Fruit fly (Drosophila melanogaster): ENCODE results near the gene IP3K2.

Gene IP3K2

dm6 chrX:13329572-13330046 is 26.2 kb downstream of the IP3K2 start, which contains the start of gene Prx2 (continued):
- TF ChIP-seq tap (tag; optimal IDR thresholded peaks at IDR 0.05) = no peak
- TF ChIP-seq tup (GFP tag; optimal IDR thresholded peaks at IDR 0.05) = no peak
- peak; percentile 46 for TF ChIP-seq phol (tag; optimal IDR thresholded peaks at IDR 0.05)
- TF ChIP-seq HLHmδ (GFP tag; optimal IDR thresholded peaks at IDR 0.05) = no peak
- no peak for TF ChIP-seq br (optimal IDR thresholded peaks at IDR 0.05)
- no peak for TF ChIP-seq psq (GFP tag; optimal IDR thresholded peaks at IDR 0.05)
- 0 out of 2 replicates have a peak, but pooled peaks have one; percentile 20 for TF ChIP-seq ranshi (GFP tag; IDR thresholded peaks at IDR 0.05)
- TF ChIP-seq CG15269 (tag; optimal IDR thresholded peaks at IDR 0.05) = no peak
- TF ChIP-seq bowl (GFP tag; IDR thresholded peaks at IDR 0.05) = no peak
- TF ChIP-seq Antp (GFP tag; optimal IDR thresholded peaks at IDR 0.05) = no peak
- TF ChIP-seq CG1647 (GFP tag; optimal IDR thresholded peaks at IDR 0.05) = no peak
- TF ChIP-seq CG17385 (GFP tag; optimal IDR thresholded peaks at IDR 0.05) = peak; percentile 25
- no peak for TF ChIP-seq CG11398 (GFP tag; optimal IDR thresholded peaks at IDR 0.05)
- TF ChIP-seq NFAT (GFP tag; IDR thresholded peaks at IDR 0.05) = peak; percentile 63; the same call in 1 of the 2 replicates
- peak; percentile 21 for TF ChIP-seq exex (tag; optimal IDR thresholded peaks at IDR 0.05)
- no peak for TF ChIP-seq tin (GFP tag; optimal IDR thresholded peaks at IDR 0.05)
- TF ChIP-seq pfk (GFP tag; optimal IDR thresholded peaks at IDR 0.05) = peak; percentile 28
- TF ChIP-seq Abd-B (GFP tag; optimal IDR thresholded peaks at IDR 0.05) = peak; percentile 8
- no peak for TF ChIP-seq CG11696 (GFP tag; IDR thresholded peaks at IDR 0.05)
- no peak for TF ChIP-seq ken (GFP tag; IDR thresholded peaks at IDR 0.05)
- peak; percentile 18 for TF ChIP-seq luna (GFP tag; optimal IDR thresholded peaks at IDR 0.05)
- TF ChIP-seq ab (GFP tag; optimal IDR thresholded peaks at IDR 0.05) = no peak
- TF ChIP-seq MESR4 (GFP tag; optimal IDR thresholded peaks at IDR 0.05) = peak; percentile 12
- peak; percentile 74 for TF ChIP-seq Dbx (GFP tag; IDR thresholded peaks at IDR 0.05)
- TF ChIP-seq Blimp-1 (GFP tag; optimal IDR thresholded peaks at IDR 0.05) = no peak
- no peak for TF ChIP-seq zen (tag; optimal IDR thresholded peaks at IDR 0.05)
- peak; percentile 80 for TF ChIP-seq BEAF-32 (GFP tag; optimal IDR thresholded peaks at IDR 0.05)
- TF ChIP-seq CG2116 (GFP tag; optimal IDR thresholded peaks at IDR 0.05) = peak; percentile 41
- no peak for TF ChIP-seq YL-1 (GFP tag; optimal IDR thresholded peaks at IDR 0.05)
- peak; percentile 20 for TF ChIP-seq CG14710 (tag; optimal IDR thresholded peaks at IDR 0.05)
- peak; percentile 72 for TF ChIP-seq Ets97D (GFP tag; optimal IDR thresholded peaks at IDR 0.05)
- no peak for TF ChIP-seq CG12236 (GFP tag; optimal IDR thresholded peaks at IDR 0.05)
- TF ChIP-seq Aef1 (GFP tag; IDR thresholded peaks at IDR 0.05) = no peak
- TF ChIP-seq CG17912 (GFP tag; optimal IDR thresholded peaks at IDR 0.05) = no peak
- peak; percentile 76 for TF ChIP-seq bbx (GFP tag; IDR thresholded peaks at IDR 0.05; ENCODE audit: partially characterized antibody)
- TF ChIP-seq ato (GFP tag; IDR thresholded peaks at IDR 0.05; ENCODE audit: partially characterized antibody) = peak; percentile 47; the same call in 1 of the 2 replicates
- TF ChIP-seq MTF-1 (GFP tag; optimal IDR thresholded peaks at IDR 0.05; ENCODE audit: borderline replicate concordance) = peak; percentile 32
- TF ChIP-seq CG10543 (GFP tag; optimal IDR thresholded peaks at IDR 0.05) = peak; percentile 33
- TF ChIP-seq CG16779 (GFP tag; IDR thresholded peaks at IDR 0.05) = no peak
- TF ChIP-seq Hsf (GFP tag; optimal IDR thresholded peaks at IDR 0.05) = peak; percentile 15
- no peak for TF ChIP-seq CG17359 (tag; optimal IDR thresholded peaks at IDR 0.05)
- TF ChIP-seq CG13296 (GFP tag; optimal IDR thresholded peaks at IDR 0.05) = peak; percentile 38
- TF ChIP-seq NfI (GFP tag; optimal IDR thresholded peaks at IDR 0.05) = peak; percentile 6
- no peak for TF ChIP-seq CG8944 (GFP tag; optimal IDR thresholded peaks at IDR 0.05)
- no peak for TF ChIP-seq CG6654 (GFP tag; optimal IDR thresholded peaks at IDR 0.05)
- no peak for TF ChIP-seq gsb (GFP tag; IDR thresholded peaks at IDR 0.05)
- TF ChIP-seq HmgZ (tag; optimal IDR thresholded peaks at IDR 0.05) = peak; percentile 54
- TF ChIP-seq chif (GFP tag; optimal IDR thresholded peaks at IDR 0.05) = no peak
- TF ChIP-seq Eip74EF (GFP tag; optimal IDR thresholded peaks at IDR 0.05) = no peak
- TF ChIP-seq CG7745 (tag; optimal IDR thresholded peaks at IDR 0.05) = no peak

Data from whole organism, embryonic.